Fruit fly (Drosophila melanogaster) Kc167 (cell line): ENCODE measurements around the gene CG6244.

Source experiments
- Myc ChIP-seq: fragments of >200 bp; optimal IDR thresholded peaks from 2 replicates; lab custom pipeline; 2017; ENCODE audit warnings: missing external identifiers
- Sin3A ChIP-seq: fragments of >200 bp; optimal IDR thresholded peaks from 2 replicates; lab custom pipeline; 2018; ENCODE audit warnings: missing external identifiers
- insv ChIP-seq: fragments of >200 bp; optimal IDR thresholded peaks from 3 replicates; lab custom pipeline; 2018; ENCODE audit warnings: missing external identifiers
- psq ChIP-seq: fragments of >200 bp; optimal IDR thresholded peaks from 2 replicates; lab custom pipeline; 2017; ENCODE audit warnings: missing external identifiers

dm6 chr3L:15823780-15824423, 15.8 kb downstream of the CG6244 start:
- TF ChIP-seq Sin3A (lab: Kevin White, UChicago) (no peak), insv (lab: Kevin White, UChicago) (no peak), psq (no peak), Myc (no peak)
